Fruit fly (Drosophila melanogaster): Measurements from ENCODE around the gene CG42521.

dm6 chr3L:10658362-10659127, 35.2 kb upstream of the CG42521 start:
- no peak for TF ChIP-seq HLH4C (GFP tag; IDR thresholded peaks at IDR 0.05; ENCODE audit: partially characterized antibody)
- TF ChIP-seq Lhr (GFP tag; optimal IDR thresholded peaks at IDR 0.05) = no peak
- no peak for TF ChIP-seq hb (GFP tag; IDR thresholded peaks at IDR 0.05; ENCODE audit: partially characterized antibody)
- TF ChIP-seq E2f1 (GFP tag; IDR thresholded peaks at IDR 0.05) = no peak
- no peak for TF ChIP-seq H2.0 (GFP tag; IDR thresholded peaks at IDR 0.05)
- TF ChIP-seq CG8388 (GFP tag; optimal IDR thresholded peaks at IDR 0.05) = no peak
